Fruit fly (Drosophila melanogaster) whole organism, prepupa: ENCODE measurements around the gene Acp29AB.

Experiments
- Blimp-1 ChIP-seq: fragments of 200-800 bp; sonication (Bioruptor generic); optimal IDR thresholded peaks from 3 replicates; lab custom pipeline; 2017; ENCODE audit warnings: missing biosample characterization, missing genetic modification characterization, mild to moderate bottlenecking, moderate library complexity, missing genetic modification reagents
- CG11294 ChIP-seq: fragments of 200-800 bp; sonication (Bioruptor generic); IDR thresholded peaks from 2 replicates; pipeline ENCODE4 v1.3.6; 2022; ENCODE audit warnings: missing biosample characterization, missing genetic modification characterization
- CG32006 ChIP-seq: fragments of 200-800 bp; sonication (Bioruptor generic); optimal IDR thresholded peaks from 3 replicates; lab custom pipeline; 2017; ENCODE audit warnings: missing biosample characterization, mild to moderate bottlenecking, missing genetic modification characterization
- CG34406 ChIP-seq: fragments of 200-800 bp; sonication (Bioruptor generic); optimal IDR thresholded peaks from 3 replicates; lab custom pipeline; 2016; ENCODE audit warnings: missing biosample characterization, missing genetic modification characterization
- CG6854 ChIP-seq: fragments of 200-800 bp; sonication (Bioruptor generic); optimal IDR thresholded peaks from 2 replicates; lab custom pipeline; 2017; ENCODE audit warnings: missing biosample characterization, mild to moderate bottlenecking, missing genetic modification characterization
- Hr39 ChIP-seq: fragments of 200-800 bp; sonication (Bioruptor generic); optimal IDR thresholded peaks from 2 replicates; lab custom pipeline; 2016; ENCODE audit warnings: missing biosample characterization, missing genetic modification characterization
- Lpt ChIP-seq: fragments of 200-800 bp; sonication (Bioruptor generic); optimal IDR thresholded peaks from 3 replicates; lab custom pipeline; 2016; ENCODE audit warnings: missing biosample characterization, missing genetic modification characterization
- fd85E ChIP-seq: fragments of 200-800 bp; sonication (Bioruptor generic); optimal IDR thresholded peaks from 3 replicates; lab custom pipeline; 2016; ENCODE audit warnings: missing biosample characterization, missing genetic modification characterization
- salr ChIP-seq, 2 experiments: fragments of 200-800 bp; sonication (Bioruptor generic); optimal IDR thresholded peaks; 3 replicates each; lab custom pipeline; 2016 to 2018; ENCODE audit warnings: missing biosample characterization in 2 of 2, missing genetic modification characterization in 2 of 2, mild to moderate bottlenecking in 1 of 2

DNA sequence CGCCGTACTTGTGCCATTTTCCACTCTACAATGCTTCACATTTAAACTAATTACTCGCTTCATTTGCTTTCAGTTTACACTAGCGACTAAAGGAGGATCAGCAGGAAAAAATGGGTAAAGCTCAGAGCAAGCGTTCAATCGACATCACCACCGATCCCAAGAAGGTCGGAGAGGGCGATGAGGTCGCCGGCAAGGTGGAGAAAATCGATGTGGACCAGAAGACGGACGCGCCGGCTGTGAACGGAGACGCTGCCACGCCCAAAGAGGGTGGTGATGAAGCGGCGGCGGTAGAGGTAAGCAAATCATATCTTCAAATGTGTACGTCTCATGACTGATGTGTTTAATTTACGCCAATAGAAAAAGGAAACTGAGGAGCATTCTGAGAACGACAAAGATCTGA, 33.8 kb upstream of the Acp29AB start:
- TF ChIP-seq Hr39 (GFP tag; lab: Kevin White, UChicago), result no peak
- no peak for TF ChIP-seq CG34406
- TF ChIP-seq fd85E, result no peak
- no peak for TF ChIP-seq CG11294 (GFP tag; lab: Robert Waterston, UW)
- no peak for TF ChIP-seq Lpt (GFP tag; lab: Kevin White, UChicago)
- no peak for TF ChIP-seq salr (GFP tag; optimal IDR thresholded peaks at IDR 0.05; lab: Kevin White, UChicago)
- TF ChIP-seq CG32006 (GFP tag; lab: Kevin White, UChicago), result no peak
- TF ChIP-seq CG6854, result no peak
- TF ChIP-seq Blimp-1, result no peak
